1 fruit fly cellular context compared by ENCODE assay signal in the genomic region with DNA sequence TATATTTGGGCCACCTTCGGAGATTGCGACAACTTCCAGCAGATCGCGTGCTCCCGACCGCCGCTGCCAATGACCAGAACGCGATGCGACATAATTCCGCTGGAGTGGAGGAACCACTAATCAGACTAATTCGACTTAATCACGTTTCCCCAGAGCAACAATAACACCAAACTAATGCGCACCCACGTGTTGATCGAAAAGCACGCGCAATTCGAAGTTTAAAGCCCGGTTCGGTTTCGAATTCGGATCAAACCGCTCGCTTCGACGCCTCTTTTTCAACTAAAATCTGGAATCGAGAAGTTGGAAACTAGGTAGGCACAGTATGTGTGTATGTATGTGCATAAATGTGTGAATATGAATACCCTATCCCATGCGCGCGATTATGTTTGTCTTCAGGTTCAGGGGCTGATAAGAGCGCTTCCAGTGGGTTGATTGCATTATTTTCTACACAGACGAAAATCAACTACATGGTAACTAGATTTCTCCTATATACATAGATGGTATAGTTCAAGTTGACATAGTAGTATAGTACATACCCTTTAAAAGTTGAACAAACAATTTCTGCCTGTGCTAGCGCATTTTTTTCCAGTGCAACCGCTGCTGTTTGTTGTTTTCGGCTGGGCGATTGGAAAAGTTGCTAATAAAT.
TF ChIP-seq lines count a peak whose summit lies in the region.

A gene (minus strand): TSS at position 285 of the 646 bp plus-strand sequence.

TF ChIP-seq in whole organism, embryonic, 481 proteins besides CTCF, POLR2A, EP300 and RAD21 (continued from another document and continues in another):
- TF ChIP-seq CG1024 (GFP tag; IDR thresholded peaks at IDR 0.05; lab: Robert Waterston, UW) (peak; percentile 70), usp (GFP tag; optimal IDR thresholded peaks at IDR 0.05; lab: Kevin White, UChicago) (no peak), shn (GFP tag; optimal IDR thresholded peaks at IDR 0.05; lab: Kevin White, UChicago) (peak; percentile 53), btn (GFP tag; optimal IDR thresholded peaks at IDR 0.05; lab: Kevin White, UChicago) (peak; percentile 61), row (GFP tag; IDR thresholded peaks at IDR 0.05; lab: Robert Waterston, UW) (peak; percentile 86), ssp (GFP tag; IDR thresholded peaks at IDR 0.05; lab: Robert Waterston, UW) (peak; percentile 71), jigr1 (GFP tag; IDR thresholded peaks at IDR 0.05; lab: Robert Waterston, UW) (no peak), Hr51 (GFP tag; optimal IDR thresholded peaks at IDR 0.05; lab: Kevin White, UChicago) (peak in 1 of 2 experiments; percentile 43), grau (tag; optimal IDR thresholded peaks at IDR 0.05; lab: Kevin White, UChicago) (peak; percentile 72), scrt (GFP tag; optimal IDR thresholded peaks at IDR 0.05; lab: Kevin White, UChicago) (no peak), Pdp1 (GFP tag; optimal IDR thresholded peaks at IDR 0.05; lab: Kevin White, UChicago) (peak; percentile 52 to 62), Fer2 (tag; optimal IDR thresholded peaks at IDR 0.05; lab: Kevin White, UChicago) (no peak), nau (GFP tag; optimal IDR thresholded peaks at IDR 0.05; lab: Kevin White, UChicago) (no peak), CG6654 (GFP tag; optimal IDR thresholded peaks at IDR 0.05; lab: Kevin White, UChicago) (no peak), CG34422 (GFP tag; IDR thresholded peaks at IDR 0.05; lab: Robert Waterston, UW) (no peak), z (GFP tag; IDR thresholded peaks at IDR 0.05; lab: Robert Waterston, UW) (no peak), Drgx (GFP tag; IDR thresholded peaks at IDR 0.05; lab: Robert Waterston, UW) (peak; percentile 52; the same call in 1 of the 2 replicates), luna (GFP tag; optimal IDR thresholded peaks at IDR 0.05; lab: Kevin White, UChicago) (no peak), CG3838 (GFP tag; optimal IDR thresholded peaks at IDR 0.05; lab: Kevin White, UChicago) (no peak), CG2875 (GFP tag; optimal IDR thresholded peaks at IDR 0.05; lab: Kevin White, UChicago) (peak; percentile 67), CG2202 (tag; optimal IDR thresholded peaks at IDR 0.05; lab: Kevin White, UChicago) (peak; percentile 40), lov (optimal IDR thresholded peaks at IDR 0.05; lab: Kevin White, UChicago) (no peak), lov (GFP tag; IDR thresholded peaks at IDR 0.05; lab: Robert Waterston, UW) (no peak), CG3995 (GFP tag; optimal IDR thresholded peaks at IDR 0.05; lab: Kevin White, UChicago) (no peak), CG7556 (GFP tag; optimal IDR thresholded peaks at IDR 0.05; lab: Kevin White, UChicago) (peak; percentile 75), CG30403 (GFP tag; optimal IDR thresholded peaks at IDR 0.05; lab: Kevin White, UChicago) (peak; percentile 76), CG8359 (GFP tag; optimal IDR thresholded peaks at IDR 0.05; lab: Kevin White, UChicago; ENCODE audit: borderline replicate concordance) (no peak), mam (GFP tag; optimal IDR thresholded peaks at IDR 0.05; lab: Kevin White, UChicago) (peak; percentile 72), CG30431 (GFP tag; optimal IDR thresholded peaks at IDR 0.05; lab: Kevin White, UChicago) (peak; percentile 13), Aef1 (GFP tag; IDR thresholded peaks at IDR 0.05; lab: Robert Waterston, UW) (peak; percentile 62; the same call in 2 of the 3 replicates), jumu (GFP tag; optimal IDR thresholded peaks at IDR 0.05; lab: Kevin White, UChicago) (peak; percentile 58), Neu2 (GFP tag; optimal IDR thresholded peaks at IDR 0.05; lab: Kevin White, UChicago; ENCODE audit: borderline replicate concordance) (no peak), tna (GFP tag; IDR thresholded peaks at IDR 0.05; lab: Robert Waterston, UW; ENCODE audit: partially characterized antibody) (no peak), bbx (GFP tag; IDR thresholded peaks at IDR 0.05; lab: Robert Waterston, UW; ENCODE audit: partially characterized antibody) (no peak), crc (GFP tag; optimal IDR thresholded peaks at IDR 0.05; lab: Kevin White, UChicago) (peak; percentile 46), lola (GFP tag; optimal IDR thresholded peaks at IDR 0.05; lab: Kevin White, UChicago) (peak in 1 of 3 experiments; percentile 58), CG10431 (GFP tag; optimal IDR thresholded peaks at IDR 0.05; lab: Kevin White, UChicago) (peak; percentile 90), Kr (GFP tag; optimal IDR thresholded peaks at IDR 0.05; lab: Kevin White, UChicago) (no peak), Ets65A (GFP tag; lab: Kevin White, UChicago) (peak; percentile 93), salm (tag; optimal IDR thresholded peaks at IDR 0.05; lab: Kevin White, UChicago) (peak; percentile 49), dm (GFP tag; optimal IDR thresholded peaks at IDR 0.05; lab: Kevin White, UChicago) (peak; percentile 73), zfh1 (GFP tag; IDR thresholded peaks at IDR 0.05; lab: Robert Waterston, UW) (peak; percentile 68; the same call in 2 of the 3 replicates), GATAe (GFP tag; conservative IDR thresholded peaks at IDR 0.05; lab: Robert Waterston, UW) (no peak), Dip3 (GFP tag; optimal IDR thresholded peaks at IDR 0.05; lab: Kevin White, UChicago) (peak; percentile 36), CG3847 (GFP tag; IDR thresholded peaks at IDR 0.05; lab: Robert Waterston, UW) (peak; percentile 62), da (GFP tag; optimal IDR thresholded peaks at IDR 0.05; lab: Kevin White, UChicago) (no peak), CG12769 (tag; optimal IDR thresholded peaks at IDR 0.05; lab: Kevin White, UChicago) (peak; percentile 86), Nf-YA (GFP tag; IDR thresholded peaks at IDR 0.05; lab: Robert Waterston, UW) (no peak), Scr (GFP tag; IDR thresholded peaks at IDR 0.05; lab: Robert Waterston, UW; ENCODE audit: partially characterized antibody) (no peak), Mes4 (GFP tag; optimal IDR thresholded peaks at IDR 0.05; lab: Kevin White, UChicago) (peak; percentile 50), CG42726 (GFP tag; IDR thresholded peaks at IDR 0.05; lab: Robert Waterston, UW; ENCODE audit: partially characterized antibody) (no peak), dpn (GFP tag; optimal IDR thresholded peaks at IDR 0.05; lab: Kevin White, UChicago) (peak; percentile 72 to 73), seq (GFP tag; IDR thresholded peaks at IDR 0.05; lab: Robert Waterston, UW) (peak; percentile 53; the same call in 1 of the 2 replicates), dimm (GFP tag; IDR thresholded peaks at IDR 0.05; lab: Robert Waterston, UW) (no peak), caup (GFP tag; optimal IDR thresholded peaks at IDR 0.05; lab: Kevin White, UChicago; ENCODE audit: severe bottlenecking) (peak; percentile 71), fd96Cb (tag; optimal IDR thresholded peaks at IDR 0.05; lab: Kevin White, UChicago) (peak; percentile 22), pum (GFP tag; optimal IDR thresholded peaks at IDR 0.05; lab: Kevin White, UChicago) (peak; percentile 64), Atf6 (GFP tag; IDR thresholded peaks at IDR 0.05; lab: Robert Waterston, UW) (peak; percentile 50; the same call in 1 of the 2 replicates), az2 (GFP tag; optimal IDR thresholded peaks at IDR 0.05; lab: Kevin White, UChicago) (peak; percentile 57), CG14014 (GFP tag; IDR thresholded peaks at IDR 0.05; lab: Robert Waterston, UW) (peak; percentile 65), fd64A (GFP tag; optimal IDR thresholded peaks at IDR 0.05; lab: Kevin White, UChicago) (no peak), Xrp1 (GFP tag; IDR thresholded peaks at IDR 0.05; lab: Robert Waterston, UW) (no peak; the same call in 1 of the 2 replicates), pita (GFP tag; optimal IDR thresholded peaks at IDR 0.05; lab: Kevin White, UChicago) (no peak), CG5180 (GFP tag; optimal IDR thresholded peaks at IDR 0.05; lab: Kevin White, UChicago) (no peak), pros (GFP tag; optimal IDR thresholded peaks at IDR 0.05; lab: Kevin White, UChicago) (no peak), CG2129 (GFP tag; IDR thresholded peaks at IDR 0.05; lab: Robert Waterston, UW; ENCODE audit: partially characterized antibody) (no peak), ash1 (GFP tag; optimal IDR thresholded peaks at IDR 0.05; lab: Kevin White, UChicago) (no peak), CG18619 (GFP tag; optimal IDR thresholded peaks at IDR 0.05; lab: Kevin White, UChicago) (peak; percentile 43), CG18599 (GFP tag; optimal IDR thresholded peaks at IDR 0.05; lab: Kevin White, UChicago) (no peak), CG9817 (tag; optimal IDR thresholded peaks at IDR 0.05; lab: Kevin White, UChicago) (no peak), pfk (GFP tag; optimal IDR thresholded peaks at IDR 0.05; lab: Kevin White, UChicago) (no peak), Adf1 (GFP tag; IDR thresholded peaks at IDR 0.05; lab: Robert Waterston, UW) (no peak; the same call in 1 of the 2 replicates), H15 (GFP tag; IDR thresholded peaks at IDR 0.05; lab: Robert Waterston, UW) (no peak), CG17328 (GFP tag; IDR thresholded peaks at IDR 0.05; lab: Robert Waterston, UW) (peak; percentile 63), hth (optimal IDR thresholded peaks at IDR 0.05; lab: Kevin White, UChicago) (no peak), bigmax (GFP tag; optimal IDR thresholded peaks at IDR 0.05; lab: Kevin White, UChicago) (no peak), CkIIα-i1 (GFP tag; IDR thresholded peaks at IDR 0.05; lab: Robert Waterston, UW) (no peak), hb (GFP tag; IDR thresholded peaks at IDR 0.05; lab: Robert Waterston, UW; ENCODE audit: partially characterized antibody) (no peak), CG17361 (GFP tag; IDR thresholded peaks at IDR 0.05; lab: Robert Waterston, UW) (0 out of 3 replicates have a peak, but pooled peaks have one; percentile 27), Hmr (GFP tag; optimal IDR thresholded peaks at IDR 0.05; lab: Kevin White, UChicago) (peak; percentile 76), Myb (GFP tag; optimal IDR thresholded peaks at IDR 0.05; lab: Kevin White, UChicago) (peak; percentile 53), croc (GFP tag; conservative IDR thresholded peaks at IDR 0.05; lab: Robert Waterston, UW) (no peak), CG11398 (GFP tag; optimal IDR thresholded peaks at IDR 0.05; lab: Kevin White, UChicago) (peak; percentile 52), Hr3 (GFP tag; optimal IDR thresholded peaks at IDR 0.05; lab: Kevin White, UChicago) (peak; percentile 55), CG4282 (GFP tag; optimal IDR thresholded peaks at IDR 0.05; lab: Kevin White, UChicago) (peak; percentile 58), wdn (GFP tag; IDR thresholded peaks at IDR 0.05; lab: Robert Waterston, UW) (peak; percentile 46; the same call in 1 of the 2 replicates), CG12155 (GFP tag; optimal IDR thresholded peaks at IDR 0.05; lab: Kevin White, UChicago) (peak; percentile 60), Lhr (GFP tag; optimal IDR thresholded peaks at IDR 0.05; lab: Kevin White, UChicago) (no peak), CG6791 (GFP tag; IDR thresholded peaks at IDR 0.05; lab: Robert Waterston, UW; ENCODE audit: partially characterized antibody) (no peak), Hey (tag; optimal IDR thresholded peaks at IDR 0.05; lab: Kevin White, UChicago) (no peak), TFAM (GFP tag; optimal IDR thresholded peaks at IDR 0.05; lab: Kevin White, UChicago) (no peak), Doc3 (GFP tag; IDR thresholded peaks at IDR 0.05; lab: Robert Waterston, UW; ENCODE audit: partially characterized antibody) (no peak), danr (GFP tag; IDR thresholded peaks at IDR 0.05; lab: Robert Waterston, UW) (0 out of 2 replicates have a peak, but pooled peaks have one; percentile 16), Doc2 (GFP tag; IDR thresholded peaks at IDR 0.05; lab: Robert Waterston, UW) (no peak), odd (GFP tag; optimal IDR thresholded peaks at IDR 0.05; lab: Kevin White, UChicago) (peak; percentile 59), chif (GFP tag; optimal IDR thresholded peaks at IDR 0.05; lab: Kevin White, UChicago) (peak; percentile 53 to 56), D19B (GFP tag; optimal IDR thresholded peaks at IDR 0.05; lab: Kevin White, UChicago) (peak; percentile 45), Dip2 (GFP tag; IDR thresholded peaks at IDR 0.05; lab: Robert Waterston, UW) (no peak), CG8281 (tag; optimal IDR thresholded peaks at IDR 0.05; lab: Kevin White, UChicago) (no peak), CG11504 (tag; optimal IDR thresholded peaks at IDR 0.05; lab: Kevin White, UChicago) (no peak), CG14441 (GFP tag; IDR thresholded peaks at IDR 0.05; lab: Robert Waterston, UW) (0 out of 2 replicates have a peak, but pooled peaks have one; percentile 30), tx (GFP tag; optimal IDR thresholded peaks at IDR 0.05; lab: Kevin White, UChicago) (peak; percentile 57), sens-2 (GFP tag; IDR thresholded peaks at IDR 0.05; lab: Robert Waterston, UW) (no peak), CG9727 (GFP tag; optimal IDR thresholded peaks at IDR 0.05; lab: Kevin White, UChicago) (peak; percentile 72), Sox102F (GFP tag; optimal IDR thresholded peaks at IDR 0.05; lab: Kevin White, UChicago) (no peak), abd-A (tag; optimal IDR thresholded peaks at IDR 0.05; lab: Kevin White, UChicago) (no peak), CG14667 (GFP tag; IDR thresholded peaks at IDR 0.05; lab: Robert Waterston, UW) (no peak), dmrt99B (tag; optimal IDR thresholded peaks at IDR 0.05; lab: Kevin White, UChicago) (peak; percentile 61), Side (GFP tag; optimal IDR thresholded peaks at IDR 0.05; lab: Kevin White, UChicago) (peak; percentile 72), CG15696 (tag; optimal IDR thresholded peaks at IDR 0.05; lab: Kevin White, UChicago) (no peak), B-H1 (GFP tag; IDR thresholded peaks at IDR 0.05; lab: Robert Waterston, UW) (no peak; the same call in 2 of the 3 replicates), CG16779 (GFP tag; IDR thresholded peaks at IDR 0.05; lab: Robert Waterston, UW) (no peak), tll (GFP tag; optimal IDR thresholded peaks at IDR 0.05; lab: Kevin White, UChicago) (peak in 1 of 2 experiments; percentile 4), CHES-1-like (GFP tag; optimal IDR thresholded peaks at IDR 0.05; lab: Kevin White, UChicago) (peak; percentile 79), CG6272 (GFP tag; IDR thresholded peaks at IDR 0.05; lab: Robert Waterston, UW) (no peak), CG10654 (GFP tag; optimal IDR thresholded peaks at IDR 0.05; lab: Kevin White, UChicago) (no peak), sr (GFP tag; IDR thresholded peaks at IDR 0.05; lab: Robert Waterston, UW) (no peak), phol (tag; optimal IDR thresholded peaks at IDR 0.05; lab: Kevin White, UChicago) (peak; percentile 1), knrl (GFP tag; IDR thresholded peaks at IDR 0.05; lab: Robert Waterston, UW; ENCODE audit: partially characterized antibody) (no peak), gem (tag; optimal IDR thresholded peaks at IDR 0.05; lab: Kevin White, UChicago) (peak; percentile 84), kay (GFP tag; optimal IDR thresholded peaks at IDR 0.05; lab: Kevin White, UChicago) (peak; percentile 43), CG10565 (GFP tag; optimal IDR thresholded peaks at IDR 0.05; lab: Kevin White, UChicago) (no peak), slou (GFP tag; optimal IDR thresholded peaks at IDR 0.05; lab: Kevin White, UChicago) (peak; percentile 18)
